Worm (Caenorhabditis elegans) whole organism, L3 larva: ENCODE results near the gene aqp-12.

ENCODE experiments used
- ZK546.5 ChIP-seq: sonication (generic microtip); optimal IDR thresholded peaks from 2 replicates; lab custom pipeline; 2017; ENCODE audit warnings: missing biosample characterization, missing genetic modification characterization
- ceh-16 ChIP-seq: sonication (generic microtip); optimal IDR thresholded peaks from 2 replicates; lab custom pipeline; 2017; ENCODE audit warnings: missing biosample characterization, missing genetic modification characterization
- ceh-82 ChIP-seq: fragments of 150-350 bp; optimal IDR thresholded peaks from 2 replicates; lab custom pipeline; 2014; ENCODE audit warnings: missing biosample characterization, missing genetic modification characterization
- ceh-9 ChIP-seq: sonication (generic microtip); optimal IDR thresholded peaks from 2 replicates; lab custom pipeline; 2018; ENCODE audit warnings: missing biosample characterization, missing genetic modification characterization
- fkh-10 ChIP-seq: sonication (generic microtip); optimal IDR thresholded peaks from 2 replicates; lab custom pipeline; 2017; ENCODE audit warnings: missing biosample characterization, missing genetic modification reagents, missing genetic modification characterization
- fos-1 ChIP-seq: fragments of 150-350 bp; optimal IDR thresholded peaks from 2 replicates; lab custom pipeline; 2014; ENCODE audit warnings: missing biosample characterization, missing genetic modification characterization
- nhr-11 ChIP-seq: fragments of 150-350 bp; optimal IDR thresholded peaks from 2 replicates; lab custom pipeline; 2014; ENCODE audit warnings: missing biosample characterization, missing genetic modification characterization
- nhr-12 ChIP-seq: fragments of 150-350 bp; optimal IDR thresholded peaks from 2 replicates; lab custom pipeline; 2014; ENCODE audit warnings: missing biosample characterization, missing genetic modification characterization
- nhr-25 ChIP-seq: sonication (generic microtip); optimal IDR thresholded peaks from 2 replicates; lab custom pipeline; 2017; ENCODE audit warnings: missing biosample characterization, missing genetic modification characterization
- pha-4 ChIP-seq: fragments of 150-350 bp; optimal IDR thresholded peaks from 2 replicates; lab custom pipeline; 2014; ENCODE audit warnings: missing biosample characterization, missing genetic modification reagents, missing genetic modification characterization
- pqm-1 ChIP-seq: fragments of 150-350 bp; optimal IDR thresholded peaks from 2 replicates; lab custom pipeline; 2017; ENCODE audit warnings: missing biosample characterization, missing genetic modification characterization, inconsistent platforms
- unc-39 ChIP-seq: sonication (generic microtip); optimal IDR thresholded peaks from 4 replicates; lab custom pipeline; 2017; ENCODE audit warnings: missing biosample characterization, missing genetic modification characterization
- zag-1 ChIP-seq: fragments of 150-350 bp; optimal IDR thresholded peaks from 2 replicates; lab custom pipeline; 2014; ENCODE audit warnings: missing biosample characterization, missing genetic modification characterization
- ztf-4 ChIP-seq: fragments of 150-350 bp; optimal IDR thresholded peaks from 2 replicates; lab custom pipeline; 2014; ENCODE audit warnings: missing biosample characterization, missing genetic modification characterization

DNA sequence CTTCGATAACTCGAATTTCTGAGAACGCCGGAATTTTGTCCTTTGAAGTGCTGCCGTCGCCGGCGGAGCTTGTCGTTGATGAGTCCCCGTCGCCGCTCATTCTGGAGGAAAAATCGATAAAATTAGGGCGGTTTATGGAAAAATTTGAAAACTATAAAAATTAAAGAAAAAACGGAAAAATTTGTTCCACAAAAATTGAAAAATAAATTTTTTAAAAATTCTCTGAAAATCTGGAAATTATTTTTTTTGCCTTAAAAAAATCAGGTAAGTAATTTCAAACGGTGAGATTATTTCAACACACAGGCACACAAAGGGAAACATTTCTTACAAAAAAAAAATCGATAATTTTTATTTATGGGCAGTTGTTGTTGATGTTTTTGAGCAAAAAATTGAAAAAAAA, 53.5 kb downstream of the aqp-12 start, which contains the start of gene parn-2:
- TF ChIP-seq unc-39: no peak
- no peak for TF ChIP-seq ztf-4 (tag; lab: Kevin White, UChicago)
- no peak for TF ChIP-seq nhr-12 (tag; lab: Kevin White, UChicago)
- no peak for TF ChIP-seq ceh-9 (tag; lab: Kevin White, UChicago)
- no peak for TF ChIP-seq fos-1 (tag; lab: Kevin White, UChicago)
- TF ChIP-seq fkh-10 (GFP tag; lab: Kevin White, UChicago): no peak
- no peak for TF ChIP-seq ceh-16 (tag; lab: Kevin White, UChicago)
- no peak for TF ChIP-seq ZK546.5
- no peak for TF ChIP-seq nhr-25 (tag; lab: Kevin White, UChicago)
- no peak for TF ChIP-seq pha-4 (tag; lab: Kevin White, UChicago)
- no peak for TF ChIP-seq ceh-82
- TF ChIP-seq nhr-11 (tag; lab: Kevin White, UChicago): no peak
- no peak for TF ChIP-seq zag-1 (tag; lab: Kevin White, UChicago)
- no peak for TF ChIP-seq pqm-1 (tag; lab: Kevin White, UChicago)
